Fruit fly (Drosophila melanogaster): ENCODE data around the gene PICK1.
A peak's percentile ranks its signal among the peaks of the same experiment; 100 is the strongest.

The PICK1 gene

dm6 chr2L:12694823-12695420 is at the start of gene PICK1, which contains the start of gene IFT43:
PICK1 (plus strand) TSS chr2L:12695033.
IFT43 (minus strand) TSS chr2L:12694988.
- TF ChIP-seq CG6163 (GFP tag; IDR thresholded peaks at IDR 0.05) (no peak), svp (GFP tag) (no peak), dac (GFP tag; optimal IDR thresholded peaks at IDR 0.05) (no peak), fkh (GFP tag; optimal IDR thresholded peaks at IDR 0.05) (peak; percentile 95), Ets96B (tag; optimal IDR thresholded peaks at IDR 0.05) (no peak)

- no peak for TF ChIP-seq CG1621 (tag; optimal IDR thresholded peaks at IDR 0.05)
- TF ChIP-seq svp (GFP tag), result peak; percentile 52
- no peak for TF ChIP-seq CG31627 (GFP tag; optimal IDR thresholded peaks at IDR 0.05)
- TF ChIP-seq dsx (GFP tag; optimal IDR thresholded peaks at IDR 0.05; ENCODE audit: poor library complexity, severe bottlenecking), result no peak
Observed at dm6 chr2L:12646256-12646655, 48.6 kb upstream of the PICK1 start, which contains the start of gene Ref2. Ref2 (minus strand) TSS chr2L:12646356.

dm6 chr2L:12651040-12651439 is 43.8 kb upstream of the PICK1 start:
- TF ChIP-seq CG7368 (GFP tag; optimal IDR thresholded peaks at IDR 0.05) (no peak), ss (GFP tag; optimal IDR thresholded peaks at IDR 0.05) (peak in 1 of 2 experiments; percentile 91), Ets96B (tag; optimal IDR thresholded peaks at IDR 0.05) (no peak)

- TF ChIP-seq CG8632 (GFP tag; optimal IDR thresholded peaks at IDR 0.05) (no peak), dsx (GFP tag; optimal IDR thresholded peaks at IDR 0.05; ENCODE audit: poor library complexity, severe bottlenecking) (peak; percentile 80), CG6163 (GFP tag; IDR thresholded peaks at IDR 0.05) (peak; percentile 27; the same call in 1 of the 3 replicates), CG31627 (GFP tag; optimal IDR thresholded peaks at IDR 0.05) (no peak), CG6854 (GFP tag; optimal IDR thresholded peaks at IDR 0.05) (peak; percentile 10), net (GFP tag; optimal IDR thresholded peaks at IDR 0.05) (no peak), Smox (GFP tag; optimal IDR thresholded peaks at IDR 0.05) (no peak), topi (GFP tag; optimal IDR thresholded peaks at IDR 0.05) (no peak), CG10631 (GFP tag; optimal IDR thresholded peaks at IDR 0.05) (peak; percentile 14), CG32006 (GFP tag; optimal IDR thresholded peaks at IDR 0.05) (peak; percentile 17), Eip75B (GFP tag; optimal IDR thresholded peaks at IDR 0.05) (no peak), lz (GFP tag; optimal IDR thresholded peaks at IDR 0.05) (no peak), CG3032 (tag; optimal IDR thresholded peaks at IDR 0.05) (peak; percentile 22), Lpt (GFP tag; optimal IDR thresholded peaks at IDR 0.05) (no peak), CG7368 (GFP tag; optimal IDR thresholded peaks at IDR 0.05) (no peak), Ets96B (tag; optimal IDR thresholded peaks at IDR 0.05) (peak; percentile 37), fkh (GFP tag; optimal IDR thresholded peaks at IDR 0.05) (no peak), CG11294 (GFP tag; IDR thresholded peaks at IDR 0.05) (no peak), Ets21C (GFP tag; optimal IDR thresholded peaks at IDR 0.05) (no peak), CG8319 (GFP tag; optimal IDR thresholded peaks at IDR 0.05) (no peak), Sox14 (GFP tag; optimal IDR thresholded peaks at IDR 0.05) (no peak), Eip78C (GFP tag) (peak; percentile 76), CG10669 (GFP tag; optimal IDR thresholded peaks at IDR 0.05) (no peak), CG8119 (GFP tag; IDR thresholded peaks at IDR 0.05) (no peak), CG1621 (tag; optimal IDR thresholded peaks at IDR 0.05) (no peak), CG15336 (GFP tag; IDR thresholded peaks at IDR 0.05) (peak; percentile 26; the same call in 1 of the 2 replicates), CG11902 (GFP tag; optimal IDR thresholded peaks at IDR 0.05) (no peak)
Observed at dm6 chr2L:12655731-12656326, 39.0 kb upstream of the PICK1 start.

- TF ChIP-seq CG1621 (tag; optimal IDR thresholded peaks at IDR 0.05) (no peak), achi (GFP tag; optimal IDR thresholded peaks at IDR 0.05) (no peak), CG7368 (GFP tag; optimal IDR thresholded peaks at IDR 0.05) (no peak), Sox102F (GFP tag; optimal IDR thresholded peaks at IDR 0.05) (no peak), vri (GFP tag; optimal IDR thresholded peaks at IDR 0.05) (no peak), CG32006 (GFP tag; optimal IDR thresholded peaks at IDR 0.05) (no peak), CG3919 (GFP tag; optimal IDR thresholded peaks at IDR 0.05) (no peak), CG31627 (GFP tag; optimal IDR thresholded peaks at IDR 0.05) (no peak), cyc (GFP tag; optimal IDR thresholded peaks at IDR 0.05) (no peak), Smox (GFP tag; optimal IDR thresholded peaks at IDR 0.05) (no peak), fkh (GFP tag; optimal IDR thresholded peaks at IDR 0.05) (no peak), CG3032 (tag; optimal IDR thresholded peaks at IDR 0.05) (no peak), CG16779 (tag; optimal IDR thresholded peaks at IDR 0.05) (no peak), lz (GFP tag; optimal IDR thresholded peaks at IDR 0.05) (no peak), CG4318 (GFP tag; optimal IDR thresholded peaks at IDR 0.05) (no peak), Ets21C (GFP tag; optimal IDR thresholded peaks at IDR 0.05) (no peak), Blimp-1 (GFP tag; optimal IDR thresholded peaks at IDR 0.05) (no peak), Hr38 (GFP tag; optimal IDR thresholded peaks at IDR 0.05) (no peak), CG6854 (GFP tag; optimal IDR thresholded peaks at IDR 0.05) (no peak), CG6163 (GFP tag; IDR thresholded peaks at IDR 0.05) (no peak)
Observed at dm6 chr2L:12656865-12657264, 38.0 kb upstream of the PICK1 start, which contains the start of gene pdm2. pdm2 (plus strand) TSS chr2L:12657165.

All from whole organism, prepupa.